Fruit fly (Drosophila melanogaster): ENCODE results near the gene Mybbp1A.
"Not testable (repeated sequence)": the region's sequence is repeated elsewhere in the genome, so short reads cannot be mapped to it uniquely, and the experiment has no call there.

DNA sequence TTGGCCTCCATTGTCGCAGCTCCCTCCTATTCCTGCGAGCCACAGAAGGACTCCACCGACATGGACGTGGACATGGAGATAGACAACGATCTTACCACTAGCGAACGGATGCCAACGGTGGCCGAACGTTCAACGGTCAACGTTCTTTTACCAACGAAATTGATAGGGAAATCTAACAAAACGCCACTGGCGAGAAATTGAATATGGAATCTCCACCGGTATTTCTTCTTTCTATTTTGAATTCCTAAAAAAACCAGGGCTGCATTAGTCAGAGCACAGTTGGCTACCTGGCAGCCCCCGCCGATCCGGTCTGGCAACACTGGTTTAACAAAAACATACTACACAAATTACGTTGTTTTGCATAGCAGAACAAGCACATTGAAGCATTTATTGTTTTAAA, 14.9 kb downstream of the Mybbp1A start, which contains the start of gene CG13367:
- TF ChIP-seq h (GFP tag; optimal IDR thresholded peaks at IDR 0.05); usp (GFP tag; optimal IDR thresholded peaks at IDR 0.05); CG32264 (GFP tag; optimal IDR thresholded peaks at IDR 0.05); Abd-B (GFP tag; optimal IDR thresholded peaks at IDR 0.05); CrebA (GFP tag; optimal IDR thresholded peaks at IDR 0.05; ENCODE audit: borderline replicate concordance); Dfd (GFP tag; optimal IDR thresholded peaks at IDR 0.05); psq (GFP tag; optimal IDR thresholded peaks at IDR 0.05); brk (GFP tag; optimal IDR thresholded peaks at IDR 0.05); Hr78 (GFP tag; optimal IDR thresholded peaks at IDR 0.05): not testable (repeated sequence)

All from whole organism, wandering third instar larva.